Fruit fly (Drosophila melanogaster): ENCODE data around the gene CG4998.

dm6 chr3L:16329495-16329894 is 9.3 kb upstream of the CG4998 start, which contains the start of gene CG33061:
- TF ChIP-seq br (GFP tag; optimal IDR thresholded peaks at IDR 0.05) (no peak), Hr78 (GFP tag; optimal IDR thresholded peaks at IDR 0.05) (no peak), Mio (GFP tag; optimal IDR thresholded peaks at IDR 0.05) (no peak), sage (GFP tag; optimal IDR thresholded peaks at IDR 0.05) (no peak), lola (GFP tag; optimal IDR thresholded peaks at IDR 0.05) (no peak), Abd-B (GFP tag; optimal IDR thresholded peaks at IDR 0.05) (no peak), pan (optimal IDR thresholded peaks at IDR 0.05) (no peak), Rel (GFP tag; optimal IDR thresholded peaks at IDR 0.05) (no peak), Rel (tag; optimal IDR thresholded peaks at IDR 0.05) (no peak)

All from whole organism, wandering third instar larva.